Worm (Caenorhabditis elegans): ENCODE data around the gene tam-1.
A peak's percentile ranks its signal among the peaks of the same experiment; 100 is the strongest.

Gene tam-1

DNA sequence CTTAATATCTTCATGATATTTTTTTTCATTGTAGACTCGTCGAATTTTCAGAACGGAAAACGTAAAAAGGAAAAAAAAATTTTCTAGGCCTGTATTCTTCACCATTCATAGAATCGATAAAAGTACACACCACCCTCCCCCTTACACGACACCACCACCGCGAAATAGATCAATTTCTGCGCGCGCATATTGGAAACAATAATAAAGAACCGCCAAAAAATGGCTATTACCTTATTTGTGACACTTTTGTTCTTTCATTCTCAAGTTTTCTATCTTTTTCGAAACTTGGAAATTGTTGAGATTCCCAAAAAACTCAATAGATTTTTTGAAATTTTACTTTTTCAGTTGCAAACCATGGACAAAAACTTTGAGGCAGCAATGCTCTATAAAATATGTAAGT, 12.2 kb upstream of the tam-1 start, which contains the start of gene F26G5.1 (continued):
- TF ChIP-seq rec-8 (tag; optimal IDR thresholded peaks at IDR 0.05) (no peak), sdz-38 (tag; optimal IDR thresholded peaks at IDR 0.05) (no peak), pha-4 (tag; optimal IDR thresholded peaks at IDR 0.05) (no peak), madf-3 (GFP tag; IDR thresholded peaks at IDR 0.05) (no peak), cebp-1 (GFP tag; IDR thresholded peaks at IDR 0.05) (no peak), cebp-1 (tag; optimal IDR thresholded peaks at IDR 0.05) (no peak), Y95B8A.8 (GFP tag; IDR thresholded peaks at IDR 0.05) (no peak), dpl-1 (GFP tag; optimal IDR thresholded peaks at IDR 0.05) (peak; percentile 33), madf-8 (GFP tag; conservative IDR thresholded peaks at IDR 0.05) (peak; percentile 65), ztf-6 (GFP tag; IDR thresholded peaks at IDR 0.05) (no peak), dox-1 (GFP tag; IDR thresholded peaks at IDR 0.05) (no peak), efl-1 (GFP tag; optimal IDR thresholded peaks at IDR 0.05) (peak; percentile 75), Y53G8AR.9 (GFP tag; conservative IDR thresholded peaks at IDR 0.05) (no peak), zfh-2 (GFP tag; conservative IDR thresholded peaks at IDR 0.05) (no peak), nhr-27 (tag; optimal IDR thresholded peaks at IDR 0.05) (no peak), rpc-1 (optimal IDR thresholded peaks at IDR 0.05) (no peak), rpc-1 (tag; optimal IDR thresholded peaks at IDR 0.05) (no peak), ceh-58 (GFP tag; IDR thresholded peaks at IDR 0.05) (no peak), egl-44 (GFP tag; IDR thresholded peaks at IDR 0.05) (no peak), C06A6.2 (GFP tag; conservative IDR thresholded peaks at IDR 0.05) (no peak), gei-17 (GFP tag; optimal IDR thresholded peaks at IDR 0.05) (no peak), egl-18 (GFP tag; IDR thresholded peaks at IDR 0.05) (no peak), nhr-80 (tag; optimal IDR thresholded peaks at IDR 0.05) (no peak), bed-1 (GFP tag; IDR thresholded peaks at IDR 0.05) (no peak), ceh-40 (GFP tag; IDR thresholded peaks at IDR 0.05) (no peak), bed-2 (GFP tag; IDR thresholded peaks at IDR 0.05) (no peak), ztf-28 (GFP tag; IDR thresholded peaks at IDR 0.05) (no peak), aptf-3 (GFP tag; IDR thresholded peaks at IDR 0.05) (no peak), Y79H2A.3 (GFP tag; conservative IDR thresholded peaks at IDR 0.05) (no peak), let-607 (tag; optimal IDR thresholded peaks at IDR 0.05) (no peak), madf-6 (GFP tag; IDR thresholded peaks at IDR 0.05) (peak; percentile 86), B0336.3 (GFP tag; IDR thresholded peaks at IDR 0.05) (no peak), ztf-18 (tag; optimal IDR thresholded peaks at IDR 0.05) (no peak), ztf-26 (tag; optimal IDR thresholded peaks at IDR 0.05) (no peak), akir-1 (GFP tag; optimal IDR thresholded peaks at IDR 0.05) (no peak), atf-7 (tag; optimal IDR thresholded peaks at IDR 0.05) (no peak), rcor-1 (GFP tag; IDR thresholded peaks at IDR 0.05) (no peak), hmg-1.2 (GFP tag; IDR thresholded peaks at IDR 0.05) (peak; percentile 22; the same call in 1 of the 2 replicates)

DNA sequence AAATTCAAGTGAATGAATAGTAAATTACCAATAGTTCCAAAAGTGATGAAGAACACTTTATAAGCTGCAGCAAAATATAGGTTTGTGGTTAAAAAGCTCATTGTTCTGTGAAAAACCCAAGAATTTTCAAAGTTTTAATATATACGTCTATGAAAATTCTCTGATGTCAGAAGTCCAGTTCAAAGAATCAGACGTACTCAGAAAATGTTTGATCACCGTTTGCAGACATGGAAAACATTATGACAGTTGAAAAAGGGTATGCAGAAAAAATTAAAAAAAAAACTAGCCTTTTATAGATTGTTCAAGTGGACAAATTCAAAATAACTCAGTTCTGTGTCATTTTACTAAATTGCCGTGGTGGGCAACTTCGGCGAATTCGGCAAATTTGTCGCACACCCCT, 11.8 kb upstream of the tam-1 start, which contains the start of gene srsx-10:
Gene srsx-10 (minus strand): TSS at position 101 of the 400 bp plus-strand sequence.
- TF ChIP-seq tbx-9 (tag; optimal IDR thresholded peaks at IDR 0.05; ENCODE audit: borderline replicate concordance), result no peak
- no peak for TF ChIP-seq bed-2 (GFP tag; IDR thresholded peaks at IDR 0.05)
- TF ChIP-seq snpc-4 (GFP tag; optimal IDR thresholded peaks at IDR 0.05), result no peak
- no peak for TF ChIP-seq snpc-4 (tag; optimal IDR thresholded peaks at IDR 0.05)

Data from whole organism, young adult.